Worm (Caenorhabditis elegans): ENCODE data around the gene R04D3.4.

Gene R04D3.4

ce11 chrX:13305779-13306178 is 17.2 kb upstream of the R04D3.4 start, which contains the start of gene srd-43:
TSS of gene srd-43 (minus strand) at chrX:13305844.
- no peak for TF ChIP-seq ztf-23 (GFP tag; IDR thresholded peaks at IDR 0.05)
- TF ChIP-seq med-1 (GFP tag; optimal IDR thresholded peaks at IDR 0.05; ENCODE audit: insufficient read depth): no peak
- TF ChIP-seq cog-1 (tag; optimal IDR thresholded peaks at IDR 0.05): no peak
- no peak for TF ChIP-seq klf-2 (GFP tag; conservative IDR thresholded peaks at IDR 0.05)
- no peak for TF ChIP-seq flt-1 (GFP tag; IDR thresholded peaks at IDR 0.05)
- no peak for TF ChIP-seq tab-1 (GFP tag; IDR thresholded peaks at IDR 0.05)
- TF ChIP-seq ztf-29 (GFP tag; IDR thresholded peaks at IDR 0.05): no peak
- no peak for TF ChIP-seq T22C8.4 (GFP tag; IDR thresholded peaks at IDR 0.05)
- TF ChIP-seq ref-1 (GFP tag; conservative IDR thresholded peaks at IDR 0.05): no peak

ce11 chrX:13303357-13303756 is 14.7 kb upstream of the R04D3.4 start, which contains the start of gene srd-42:
TSS of gene srd-42 (minus strand) at chrX:13303457.
- no peak for TF ChIP-seq cog-1 (tag; optimal IDR thresholded peaks at IDR 0.05)
- TF ChIP-seq tab-1 (GFP tag; IDR thresholded peaks at IDR 0.05): no peak
- TF ChIP-seq ztf-29 (GFP tag; IDR thresholded peaks at IDR 0.05): no peak
- TF ChIP-seq flt-1 (GFP tag; IDR thresholded peaks at IDR 0.05): no peak
- TF ChIP-seq med-1 (GFP tag; optimal IDR thresholded peaks at IDR 0.05; ENCODE audit: insufficient read depth): no peak
- no peak for TF ChIP-seq ztf-23 (GFP tag; IDR thresholded peaks at IDR 0.05)
- no peak for TF ChIP-seq ref-1 (GFP tag; conservative IDR thresholded peaks at IDR 0.05)
- no peak for TF ChIP-seq klf-2 (GFP tag; conservative IDR thresholded peaks at IDR 0.05)
- TF ChIP-seq T22C8.4 (GFP tag; IDR thresholded peaks at IDR 0.05): no peak

- TF ChIP-seq klf-2 (GFP tag; conservative IDR thresholded peaks at IDR 0.05) (no peak), ref-1 (GFP tag; conservative IDR thresholded peaks at IDR 0.05) (no peak), T22C8.4 (GFP tag; IDR thresholded peaks at IDR 0.05) (no peak), ztf-29 (GFP tag; IDR thresholded peaks at IDR 0.05) (no peak), med-1 (GFP tag; optimal IDR thresholded peaks at IDR 0.05; ENCODE audit: insufficient read depth) (no peak), ztf-23 (GFP tag; IDR thresholded peaks at IDR 0.05) (no peak), tab-1 (GFP tag; IDR thresholded peaks at IDR 0.05) (no peak), flt-1 (GFP tag; IDR thresholded peaks at IDR 0.05) (no peak), cog-1 (tag; optimal IDR thresholded peaks at IDR 0.05) (no peak)
Observed at ce11 chrX:13300503-13300902, 11.9 kb upstream of the R04D3.4 start, which contains the start of gene srd-39. TSS of gene srd-39 (minus strand) at chrX:13300603.

- TF ChIP-seq med-1 (GFP tag; optimal IDR thresholded peaks at IDR 0.05; ENCODE audit: insufficient read depth) (no peak), ztf-23 (GFP tag; IDR thresholded peaks at IDR 0.05) (no peak), klf-2 (GFP tag; conservative IDR thresholded peaks at IDR 0.05) (no peak), ref-1 (GFP tag; conservative IDR thresholded peaks at IDR 0.05) (no peak), flt-1 (GFP tag; IDR thresholded peaks at IDR 0.05) (no peak)
Observed at ce11 chrX:13294669-13295068, 6.1 kb upstream of the R04D3.4 start, which contains the start of gene srd-36. TSS of gene srd-36 (minus strand) at chrX:13294769.

ce11 chrX:13293023-13293422 is 4.4 kb upstream of the R04D3.4 start:
- TF ChIP-seq T22C8.4 (GFP tag; IDR thresholded peaks at IDR 0.05) (no peak), klf-2 (GFP tag; conservative IDR thresholded peaks at IDR 0.05) (no peak), med-1 (GFP tag; optimal IDR thresholded peaks at IDR 0.05; ENCODE audit: insufficient read depth) (no peak), ztf-29 (GFP tag; IDR thresholded peaks at IDR 0.05) (no peak), flt-1 (GFP tag; IDR thresholded peaks at IDR 0.05) (no peak), ztf-23 (GFP tag; IDR thresholded peaks at IDR 0.05) (no peak), ref-1 (GFP tag; conservative IDR thresholded peaks at IDR 0.05) (no peak), tab-1 (GFP tag; IDR thresholded peaks at IDR 0.05) (no peak), cog-1 (tag; optimal IDR thresholded peaks at IDR 0.05) (no peak)

ce11 chrX:13291506-13291905 is 2.9 kb upstream of the R04D3.4 start, which contains the start of gene srd-38:
TSS of gene srd-38 (plus strand) at chrX:13291806.
- no peak for TF ChIP-seq med-1 (GFP tag; optimal IDR thresholded peaks at IDR 0.05; ENCODE audit: insufficient read depth)
- no peak for TF ChIP-seq tab-1 (GFP tag; IDR thresholded peaks at IDR 0.05)
- TF ChIP-seq ztf-23 (GFP tag; IDR thresholded peaks at IDR 0.05): no peak
- TF ChIP-seq T22C8.4 (GFP tag; IDR thresholded peaks at IDR 0.05): no peak
- no peak for TF ChIP-seq cog-1 (tag; optimal IDR thresholded peaks at IDR 0.05)
- TF ChIP-seq flt-1 (GFP tag; IDR thresholded peaks at IDR 0.05): no peak
- no peak for TF ChIP-seq ztf-29 (GFP tag; IDR thresholded peaks at IDR 0.05)
- TF ChIP-seq klf-2 (GFP tag; conservative IDR thresholded peaks at IDR 0.05): no peak
- TF ChIP-seq ref-1 (GFP tag; conservative IDR thresholded peaks at IDR 0.05): no peak

- TF ChIP-seq ztf-29 (GFP tag; IDR thresholded peaks at IDR 0.05): no peak
- no peak for TF ChIP-seq klf-2 (GFP tag; conservative IDR thresholded peaks at IDR 0.05)
- TF ChIP-seq cog-1 (tag; optimal IDR thresholded peaks at IDR 0.05): no peak
- no peak for TF ChIP-seq tab-1 (GFP tag; IDR thresholded peaks at IDR 0.05)
- TF ChIP-seq T22C8.4 (GFP tag; IDR thresholded peaks at IDR 0.05): no peak
- no peak for TF ChIP-seq ztf-23 (GFP tag; IDR thresholded peaks at IDR 0.05)
- TF ChIP-seq ref-1 (GFP tag; conservative IDR thresholded peaks at IDR 0.05): no peak
- no peak for TF ChIP-seq med-1 (GFP tag; optimal IDR thresholded peaks at IDR 0.05; ENCODE audit: insufficient read depth)
- no peak for TF ChIP-seq flt-1 (GFP tag; IDR thresholded peaks at IDR 0.05)
Observed at ce11 chrX:13290531-13290930, 1.9 kb upstream of the R04D3.4 start, which contains the start of gene R04D3.3. TSS of gene R04D3.3 (minus strand) at chrX:13290631.

ce11 chrX:13286533-13286932 is 2.1 kb downstream of the R04D3.4 start, which contains the start of gene R04D3.2:
TSS of gene R04D3.2 (minus strand) at chrX:13286633.
- no peak for TF ChIP-seq med-1 (GFP tag; optimal IDR thresholded peaks at IDR 0.05; ENCODE audit: insufficient read depth)
- TF ChIP-seq tab-1 (GFP tag; IDR thresholded peaks at IDR 0.05): no peak
- no peak for TF ChIP-seq flt-1 (GFP tag; IDR thresholded peaks at IDR 0.05)

- TF ChIP-seq ztf-23 (GFP tag; IDR thresholded peaks at IDR 0.05) (no peak), flt-1 (GFP tag; IDR thresholded peaks at IDR 0.05) (0 out of 2 replicates have a peak, but pooled peaks have one; percentile 45)
Observed at ce11 chrX:13284618-13285017, 4.0 kb downstream of the R04D3.4 start.

ce11 chrX:13284091-13284490 is 4.5 kb downstream of the R04D3.4 start, which contains the start of gene cyp-14A4:
TSS of gene cyp-14A4 (minus strand) at chrX:13284197.
- TF ChIP-seq tab-1 (GFP tag; IDR thresholded peaks at IDR 0.05) (no peak), flt-1 (GFP tag; IDR thresholded peaks at IDR 0.05) (no peak)

All from whole organism, midembryonic.